Fruit fly (Drosophila melanogaster) whole organism, wandering third instar larva: ENCODE results near the gene CG43089.

Source experiments
- OdsH ChIP-seq: fragments of 200-800 bp; sonication (Bioruptor generic); optimal IDR thresholded peaks from 2 replicates; lab custom pipeline; 2016; ENCODE audit warnings: missing biosample characterization, mild to moderate bottlenecking, missing genetic modification characterization
- lola ChIP-seq: fragments of >200 bp; optimal IDR thresholded peaks from 2 replicates; lab custom pipeline; 2017; ENCODE audit warnings: missing biosample characterization, missing genetic modification characterization
- sv ChIP-seq: fragments of 200-800 bp; sonication (Bioruptor generic); optimal IDR thresholded peaks from 3 replicates; lab custom pipeline; 2016; ENCODE audit warnings: missing biosample characterization, missing genetic modification characterization

DNA sequence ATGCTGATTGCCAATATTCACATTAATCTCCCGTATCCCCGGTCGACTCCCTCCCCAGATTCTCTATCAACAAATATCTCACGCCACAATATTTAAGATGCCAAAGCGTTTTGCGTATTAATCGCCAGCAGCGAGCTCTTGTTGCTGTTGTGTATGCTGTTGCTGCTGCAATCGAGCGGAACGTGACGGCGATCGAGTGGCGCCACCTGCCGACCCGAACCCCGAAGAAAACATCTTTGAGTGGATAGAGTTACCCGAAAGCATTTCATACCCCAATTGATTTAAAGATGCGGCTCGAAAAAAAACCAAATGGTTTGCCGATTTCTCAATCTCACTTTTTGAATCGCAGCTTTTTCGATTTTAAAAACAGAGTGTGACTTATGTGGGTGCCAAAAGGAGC lies 35.5 kb upstream of the CG43089 start:
- TF ChIP-seq OdsH (no peak), sv (GFP tag; lab: Kevin White, UChicago) (no peak), lola (GFP tag; lab: Kevin White, UChicago) (no peak)
